Worm (Caenorhabditis elegans) whole organism, L4 larva: ENCODE measurements around the gene C52B9.4.

Experiments used
- F26F4.8 ChIP-seq: fragments of 200-800 bp; sonication (Bioruptor generic); conservative IDR thresholded peaks from 2 replicates; pipeline ENCODE4 v1.3.6; 2022; ENCODE audit warnings: missing genetic modification characterization, missing compliant biosample characterization
- F37D6.2 ChIP-seq: sonication (generic microtip); optimal IDR thresholded peaks from 2 replicates; lab custom pipeline; 2016; ENCODE audit warnings: mild to moderate bottlenecking, missing genetic modification characterization, missing compliant biosample characterization
- F49E8.2 ChIP-seq: sonication (generic microtip); optimal IDR thresholded peaks from 2 replicates; lab custom pipeline; 2016; ENCODE audit warnings: missing compliant biosample characterization, mild to moderate bottlenecking, missing genetic modification characterization, borderline replicate concordance
- T20F7.1 ChIP-seq: fragments of 200-800 bp; sonication (Bioruptor generic); optimal IDR thresholded peaks from 2 replicates; lab custom pipeline; 2018; ENCODE audit warnings: mild to moderate bottlenecking, missing genetic modification characterization, missing compliant biosample characterization
- Y105C5A.15 ChIP-seq: fragments of 200-800 bp; sonication (Bioruptor generic); IDR thresholded peaks from 2 replicates; pipeline ENCODE4 v1.3.6; 2022; ENCODE audit warnings: missing genetic modification characterization, missing compliant biosample characterization
- Y5F2A.4 ChIP-seq: fragments of 200-800 bp; sonication (Bioruptor generic); optimal IDR thresholded peaks from 2 replicates; lab custom pipeline; 2018; ENCODE audit warnings: mild to moderate bottlenecking, missing genetic modification characterization, missing compliant biosample characterization
- Y75B8A.6 ChIP-seq: fragments of 200-800 bp; sonication (Bioruptor generic); IDR thresholded peaks from 2 replicates; pipeline ENCODE4 v1.3.6; 2022; ENCODE audit warnings: missing genetic modification reagents, missing genetic modification characterization, missing compliant biosample characterization
- ZK546.5 ChIP-seq, 2 experiments: sonication (generic microtip); optimal IDR thresholded peaks; 2 replicates each; lab custom pipeline; 2017; ENCODE audit warnings: missing biosample characterization in 2 of 2, missing genetic modification characterization in 2 of 2
- aly-2 ChIP-seq: sonication (generic microtip); optimal IDR thresholded peaks from 2 replicates; lab custom pipeline; 2018; ENCODE audit warnings: missing biosample characterization, missing genetic modification characterization
- attf-4 ChIP-seq: sonication (generic microtip); optimal IDR thresholded peaks from 3 replicates; lab custom pipeline; 2017; ENCODE audit warnings: missing biosample characterization, missing genetic modification characterization
- ceh-20 ChIP-seq: fragments of 200-800 bp; sonication (Bioruptor generic); IDR thresholded peaks from 2 replicates; pipeline ENCODE4 v1.3.6; 2022; ENCODE audit warnings: missing genetic modification reagents, missing genetic modification characterization, missing compliant biosample characterization
- ceh-32 ChIP-seq: sonication (generic microtip); optimal IDR thresholded peaks from 2 replicates; lab custom pipeline; 2016; ENCODE audit warnings: mild to moderate bottlenecking, missing genetic modification characterization, missing compliant biosample characterization; ENCODE audit not compliant: poor library complexity
- ceh-44 ChIP-seq: fragments of 200-800 bp; sonication (Bioruptor generic); IDR thresholded peaks from 2 replicates; pipeline ENCODE4 v1.3.6; 2022; ENCODE audit warnings: missing genetic modification reagents, missing genetic modification characterization, missing compliant biosample characterization
- ceh-62 ChIP-seq: sonication (generic microtip); optimal IDR thresholded peaks from 2 replicates; lab custom pipeline; 2017; ENCODE audit warnings: missing biosample characterization, missing genetic modification characterization
- ctbp-1 ChIP-seq: fragments of 200-800 bp; sonication (Bioruptor generic); IDR thresholded peaks from 2 replicates; pipeline ENCODE4 v1.3.6; 2022; ENCODE audit warnings: missing genetic modification reagents, missing genetic modification characterization, missing compliant biosample characterization
- daf-8 ChIP-seq: fragments of 200-800 bp; sonication (Bioruptor generic); IDR thresholded peaks from 2 replicates; pipeline ENCODE4 v1.3.6; 2022; ENCODE audit warnings: missing genetic modification characterization, missing compliant biosample characterization
- dmd-8 ChIP-seq: fragments of 200-800 bp; sonication (Bioruptor generic); IDR thresholded peaks from 2 replicates; pipeline ENCODE4 v1.3.6; 2022; ENCODE audit warnings: missing genetic modification characterization, missing compliant biosample characterization
- dmd-9 ChIP-seq: fragments of 200-800 bp; sonication (Bioruptor generic); IDR thresholded peaks from 2 replicates; pipeline ENCODE4 v1.3.6; 2022; ENCODE audit warnings: missing genetic modification reagents, missing genetic modification characterization, missing compliant biosample characterization
- dve-1 ChIP-seq: sonication (generic microtip); optimal IDR thresholded peaks from 2 replicates; lab custom pipeline; 2017; ENCODE audit warnings: antibody characterized with exemption, mild to moderate bottlenecking, missing genetic modification characterization, missing compliant biosample characterization; ENCODE audit not compliant: insufficient read depth
- egl-27 ChIP-seq: sonication (generic microtip); optimal IDR thresholded peaks from 3 replicates; lab custom pipeline; 2017; ENCODE audit warnings: missing biosample characterization, missing genetic modification reagents, missing genetic modification characterization
- egl-43 ChIP-seq: fragments of 200-800 bp; sonication (Bioruptor generic); IDR thresholded peaks from 2 replicates; pipeline ENCODE4 v1.3.6; 2022; ENCODE audit warnings: missing genetic modification reagents, missing genetic modification characterization, missing compliant biosample characterization
- fkh-10 ChIP-seq: fragments of 150-350 bp; optimal IDR thresholded peaks from 2 replicates; lab custom pipeline; 2014; ENCODE audit warnings: missing biosample characterization, missing genetic modification reagents, missing genetic modification characterization
- fos-1 ChIP-seq: fragments of 150-350 bp; optimal IDR thresholded peaks from 2 replicates; lab custom pipeline; 2014; ENCODE audit warnings: missing biosample characterization, missing genetic modification characterization
- hlh-30 ChIP-seq: sonication (generic microtip); optimal IDR thresholded peaks from 2 replicates; lab custom pipeline; 2017; ENCODE audit warnings: antibody characterized with exemption, mild to moderate bottlenecking, missing genetic modification characterization, missing compliant biosample characterization; ENCODE audit not compliant: insufficient read depth
- hmg-1.1 ChIP-seq: fragments of 200-800 bp; sonication (Bioruptor generic); IDR thresholded peaks from 2 replicates; pipeline ENCODE4 v1.3.6; 2022; ENCODE audit warnings: missing genetic modification reagents, missing genetic modification characterization, missing compliant biosample characterization
- jun-1 ChIP-seq: fragments of 150-350 bp; optimal IDR thresholded peaks from 2 replicates; lab custom pipeline; 2014; ENCODE audit warnings: missing biosample characterization, missing genetic modification reagents, missing genetic modification characterization
- lin-13 ChIP-seq: fragments of 150-350 bp; optimal IDR thresholded peaks from 2 replicates; lab custom pipeline; 2014; ENCODE audit warnings: missing biosample characterization, missing genetic modification reagents, missing genetic modification characterization
- lin-15B ChIP-seq: fragments of 150-350 bp; sonication (generic microtip); optimal IDR thresholded peaks from 3 replicates; lab custom pipeline; 2014; ENCODE audit warnings: missing biosample characterization, missing genetic modification characterization
- lin-29 ChIP-seq: fragments of 200-800 bp; sonication (Bioruptor generic); IDR thresholded peaks from 2 replicates; pipeline ENCODE4 v1.3.6; 2022; ENCODE audit warnings: missing genetic modification reagents, missing genetic modification characterization, missing compliant biosample characterization
- lin-38 ChIP-seq: fragments of 200-800 bp; sonication (Bioruptor generic); IDR thresholded peaks from 2 replicates; pipeline ENCODE4 v1.3.6; 2022; ENCODE audit warnings: missing genetic modification reagents, missing genetic modification characterization, missing compliant biosample characterization
- lir-3 ChIP-seq: sonication (generic microtip); optimal IDR thresholded peaks from 2 replicates; lab custom pipeline; 2016; ENCODE audit warnings: mild to moderate bottlenecking, missing genetic modification characterization, missing compliant biosample characterization
- lsy-2 ChIP-seq, 2 experiments: fragments of 150-350 bp in 1 of 2; sonication (generic microtip) in 1 of 2; optimal IDR thresholded peaks; 2 replicates each; lab custom pipeline; 2014 to 2017; ENCODE audit warnings: missing biosample characterization in 2 of 2, missing genetic modification characterization in 2 of 2
- mep-1 ChIP-seq: fragments of 150-350 bp; sonication (generic microtip); optimal IDR thresholded peaks from 3 replicates; lab custom pipeline; 2014; ENCODE audit warnings: missing biosample characterization, missing genetic modification characterization
- mxl-3 ChIP-seq: fragments of 200-800 bp; sonication (Bioruptor generic); optimal IDR thresholded peaks from 2 replicates; lab custom pipeline; 2018; ENCODE audit warnings: mild to moderate bottlenecking, missing genetic modification characterization, missing compliant biosample characterization
- nhr-10 ChIP-seq: fragments of 150-350 bp; optimal IDR thresholded peaks from 2 replicates; lab custom pipeline; 2014; ENCODE audit warnings: missing biosample characterization, missing genetic modification characterization
- nhr-102 ChIP-seq: sonication (generic microtip); optimal IDR thresholded peaks from 2 replicates; lab custom pipeline; 2016; ENCODE audit warnings: mild to moderate bottlenecking, missing genetic modification characterization, moderate library complexity, missing compliant biosample characterization
- nhr-11 ChIP-seq: fragments of 150-350 bp; optimal IDR thresholded peaks from 2 replicates; lab custom pipeline; 2014; ENCODE audit warnings: missing biosample characterization, missing genetic modification characterization
- nhr-41 ChIP-seq: fragments of 200-800 bp; sonication (Bioruptor generic); IDR thresholded peaks from 2 replicates; pipeline ENCODE4 v1.3.6; 2022; ENCODE audit warnings: missing genetic modification reagents, missing genetic modification characterization, missing compliant biosample characterization
- nhr-42 ChIP-seq: fragments of 200-800 bp; sonication (Bioruptor generic); IDR thresholded peaks from 2 replicates; pipeline ENCODE4 v1.3.6; 2022; ENCODE audit warnings: missing genetic modification characterization, missing compliant biosample characterization
- nhr-48 ChIP-seq: sonication (generic microtip); optimal IDR thresholded peaks from 2 replicates; lab custom pipeline; 2016; ENCODE audit warnings: mild to moderate bottlenecking, missing genetic modification characterization, missing compliant biosample characterization
- nhr-76 ChIP-seq: fragments of 150-350 bp; optimal IDR thresholded peaks from 2 replicates; lab custom pipeline; 2014; ENCODE audit warnings: missing biosample characterization, missing genetic modification characterization
- saeg-2 ChIP-seq: fragments of 200-800 bp; sonication (Bioruptor generic); IDR thresholded peaks from 2 replicates; pipeline ENCODE4 v1.3.6; 2022; ENCODE audit warnings: missing genetic modification reagents, missing genetic modification characterization, missing compliant biosample characterization
- set-16 ChIP-seq: fragments of 200-800 bp; sonication (Bioruptor generic); IDR thresholded peaks from 2 replicates; pipeline ENCODE4 v1.3.6; 2022; ENCODE audit warnings: missing genetic modification reagents, missing genetic modification characterization, missing compliant biosample characterization
- snpc-1.2 ChIP-seq: fragments of 200-800 bp; sonication (Bioruptor generic); IDR thresholded peaks from 2 replicates; pipeline ENCODE4 v1.3.6; 2022; ENCODE audit warnings: missing genetic modification reagents, missing genetic modification characterization, missing compliant biosample characterization
- tra-1 ChIP-seq: fragments of 200-800 bp; sonication (Bioruptor generic); IDR thresholded peaks from 2 replicates; pipeline ENCODE4 v1.3.6; 2022; ENCODE audit warnings: missing genetic modification reagents, missing genetic modification characterization, missing compliant biosample characterization
- unc-62 ChIP-seq, 3 experiments: fragments of 150-350 bp in 1 of 3; sonication (generic microtip); optimal IDR thresholded peaks in 2 of 3; peaks in 1 of 3; 1 replicate in 1 of 3; 2 replicates in 2 of 3; lab custom pipeline; 2014 to 2017; ENCODE audit warnings: missing biosample characterization in 3 of 3, missing genetic modification characterization in 3 of 3, missing genetic modification reagents in 3 of 3, missing genotype in 1 of 3
- vab-7 ChIP-seq: fragments of 200-800 bp; sonication (Bioruptor generic); IDR thresholded peaks from 2 replicates; pipeline ENCODE4 v1.3.6; 2022; ENCODE audit warnings: missing genetic modification reagents, missing genetic modification characterization, missing compliant biosample characterization
- zfp-2 ChIP-seq: sonication (generic microtip); optimal IDR thresholded peaks from 2 replicates; lab custom pipeline; 2016; ENCODE audit warnings: mild to moderate bottlenecking, missing genetic modification characterization, missing compliant biosample characterization

Gene C52B9.4

ce11 chrX:4222200-4222599 lies 38.3 kb upstream of the C52B9.4 start:
- TF ChIP-seq lsy-2 (tag; optimal IDR thresholded peaks at IDR 0.05; lab: Kevin White, UChicago) (peak in 1 of 2 experiments; percentile 62), mep-1 (tag; lab: Kevin White, UChicago) (peak; percentile 15), nhr-11 (tag; lab: Kevin White, UChicago) (peak; percentile 44), nhr-41 (no peak)

- TF ChIP-seq nhr-48 (tag; lab: Kevin White, UChicago) (peak; percentile 88), fkh-10 (GFP tag; lab: Kevin White, UChicago) (no peak), egl-43 (GFP tag; lab: Robert Waterston, UW) (peak; percentile 84), F26F4.8 (GFP tag; lab: Robert Waterston, UW) (no peak), hlh-30 (peak; percentile 51), Y105C5A.15 (no peak), nhr-76 (tag; lab: Kevin White, UChicago) (no peak), hmg-1.1 (GFP tag; lab: Robert Waterston, UW) (peak; percentile 98), lin-29 (GFP tag; lab: Robert Waterston, UW) (peak; percentile 13; the same call in 1 of the 2 replicates), mxl-3 (GFP tag; lab: Kevin White, UChicago) (peak; percentile 74), lin-38 (peak; percentile 47), jun-1 (tag; lab: Kevin White, UChicago) (peak; percentile 32), ceh-32 (tag; lab: Kevin White, UChicago) (peak; percentile 62), Y5F2A.4 (GFP tag; lab: Kevin White, UChicago) (no peak), snpc-1.2 (GFP tag; lab: Robert Waterston, UW) (no peak), dmd-9 (GFP tag; lab: Robert Waterston, UW) (no peak), ceh-20 (GFP tag; lab: Robert Waterston, UW) (peak; percentile 88), ceh-44 (GFP tag; lab: Robert Waterston, UW) (no peak), set-16 (GFP tag; lab: Robert Waterston, UW) (peak; percentile 75), saeg-2 (peak; percentile 63), ctbp-1 (GFP tag; lab: Robert Waterston, UW) (peak; percentile 86), Y75B8A.6 (GFP tag; lab: Robert Waterston, UW) (no peak), lir-3 (tag; lab: Kevin White, UChicago) (peak; percentile 44), lin-15B (tag; lab: Kevin White, UChicago) (no peak), ceh-62 (tag; lab: Kevin White, UChicago) (no peak), egl-27 (tag; lab: Kevin White, UChicago) (no peak), nhr-10 (tag; lab: Kevin White, UChicago) (no peak), nhr-11 (tag; lab: Kevin White, UChicago) (peak; percentile 17), F37D6.2 (tag; lab: Kevin White, UChicago) (peak; percentile 67), T20F7.1 (GFP tag; lab: Kevin White, UChicago) (peak; percentile 25), aly-2 (tag; lab: Kevin White, UChicago) (no peak), ZK546.5 (tag; optimal IDR thresholded peaks at IDR 0.05; lab: Kevin White, UChicago) (no peak), dve-1 (tag; lab: Kevin White, UChicago) (peak; percentile 74), lsy-2 (tag; optimal IDR thresholded peaks at IDR 0.05; lab: Kevin White, UChicago) (peak; percentile 71 to 79), zfp-2 (tag; lab: Kevin White, UChicago) (no peak), attf-4 (tag; lab: Kevin White, UChicago) (no peak), nhr-102 (tag; lab: Kevin White, UChicago) (peak; percentile 88), unc-62 (GFP tag; optimal IDR thresholded peaks at IDR 0.05 in 1 of 2; lab: Kevin White, UChicago) (peak in 1 of 2 experiments; percentile 100), unc-62 (tag; optimal IDR thresholded peaks at IDR 0.05; lab: Kevin White, UChicago) (no peak), daf-8 (GFP tag; lab: Robert Waterston, UW) (no peak), nhr-42 (GFP tag; lab: Robert Waterston, UW) (peak; percentile 57), fos-1 (tag; lab: Kevin White, UChicago) (no peak), dmd-8 (peak; percentile 66; the same call in 1 of the 2 replicates), tra-1 (no peak), vab-7 (GFP tag; lab: Robert Waterston, UW) (no peak), mep-1 (tag; lab: Kevin White, UChicago) (peak; percentile 61), lin-13 (GFP tag; lab: Kevin White, UChicago) (no peak), F49E8.2 (tag; lab: Kevin White, UChicago) (no peak)
Measured at ce11 chrX:4222779-4223387, 37.6 kb upstream of the C52B9.4 start.
